Fruit fly (Drosophila melanogaster): ENCODE results near the gene CG33169.

CG33169 gene

dm6 chr3L:22871845-22872361 is 8.2 kb downstream of the CG33169 start, which contains the start of the genes CG11109 and Arf1:
CG11109 (plus strand) TSS chr3L:22872200.
Arf1 (minus strand) TSS chr3L:22872231.
- TF ChIP-seq crp (GFP tag; optimal IDR thresholded peaks at IDR 0.05) = peak in 1 of 2 experiments; percentile 43
- TF ChIP-seq CG34422 (GFP tag; IDR thresholded peaks at IDR 0.05) = 0 out of 3 replicates have a peak, but pooled peaks have one; percentile 22
- TF ChIP-seq Bgb (GFP tag; IDR thresholded peaks at IDR 0.05; ENCODE audit: partially characterized antibody) = peak; percentile 85
- TF ChIP-seq CG18476 (GFP tag; optimal IDR thresholded peaks at IDR 0.05) = no peak
- peak; percentile 58 for TF ChIP-seq CG4617 (GFP tag; optimal IDR thresholded peaks at IDR 0.05; ENCODE audit: borderline replicate concordance)
- TF ChIP-seq klu (GFP tag; IDR thresholded peaks at IDR 0.05) = no peak
- peak; percentile 85 for TF ChIP-seq Sry-δ (GFP tag; optimal IDR thresholded peaks at IDR 0.05)
- TF ChIP-seq vvl (GFP tag; IDR thresholded peaks at IDR 0.05) = 0 out of 2 replicates have a peak, but pooled peaks have one; percentile 10
- peak; percentile 64 for TF ChIP-seq CG14710 (tag; optimal IDR thresholded peaks at IDR 0.05)
- TF ChIP-seq CG1832 (GFP tag; optimal IDR thresholded peaks at IDR 0.05) = peak; percentile 67
- TF ChIP-seq HLH4C (GFP tag; IDR thresholded peaks at IDR 0.05; ENCODE audit: partially characterized antibody) = peak; percentile 59; the same call in 2 of the 3 replicates
- TF ChIP-seq hb (GFP tag; IDR thresholded peaks at IDR 0.05; ENCODE audit: partially characterized antibody) = peak; percentile 7; the same call in 1 of the 3 replicates
- no peak for TF ChIP-seq CG4360 (GFP tag; IDR thresholded peaks at IDR 0.05)
- peak; percentile 1 for TF ChIP-seq D19A (tag; optimal IDR thresholded peaks at IDR 0.05)
- TF ChIP-seq phol (tag; optimal IDR thresholded peaks at IDR 0.05) = peak; percentile 6
- no peak for TF ChIP-seq insv (GFP tag; optimal IDR thresholded peaks at IDR 0.05)
- no peak for TF ChIP-seq kni (GFP tag; optimal IDR thresholded peaks at IDR 0.05)
- TF ChIP-seq gsb-n (tag; optimal IDR thresholded peaks at IDR 0.05) = no peak
- no peak for TF ChIP-seq h (optimal IDR thresholded peaks at IDR 0.05)
- TF ChIP-seq BEAF-32 (GFP tag; optimal IDR thresholded peaks at IDR 0.05) = peak; percentile 76
- no peak for TF ChIP-seq Lim3 (GFP tag; IDR thresholded peaks at IDR 0.05)
- TF ChIP-seq GATAe (GFP tag; conservative IDR thresholded peaks at IDR 0.05) = no peak
- peak; percentile 49 for TF ChIP-seq CG16813 (GFP tag; IDR thresholded peaks at IDR 0.05; ENCODE audit: partially characterized antibody)
- peak; percentile 2 for TF ChIP-seq CG9797 (GFP tag; optimal IDR thresholded peaks at IDR 0.05)
- TF ChIP-seq CG10321 (GFP tag; IDR thresholded peaks at IDR 0.05) = peak; percentile 93
- TF ChIP-seq CG12659 (GFP tag; optimal IDR thresholded peaks at IDR 0.05) = peak; percentile 63
- peak; percentile 42 for TF ChIP-seq CG12299 (tag; optimal IDR thresholded peaks at IDR 0.05)
- no peak for TF ChIP-seq pita (GFP tag; optimal IDR thresholded peaks at IDR 0.05)
- TF ChIP-seq Neu2 (GFP tag; optimal IDR thresholded peaks at IDR 0.05; ENCODE audit: borderline replicate concordance) = no peak
- TF ChIP-seq wek (GFP tag; optimal IDR thresholded peaks at IDR 0.05) = no peak
- TF ChIP-seq CG10979 (tag; optimal IDR thresholded peaks at IDR 0.05) = peak; percentile 3
- TF ChIP-seq CG15011 (GFP tag; optimal IDR thresholded peaks at IDR 0.05) = no peak
- peak; percentile 13 for TF ChIP-seq sna (GFP tag; IDR thresholded peaks at IDR 0.05; ENCODE audit: partially characterized antibody)
- peak; percentile 59 for TF ChIP-seq vnd (GFP tag; IDR thresholded peaks at IDR 0.05; ENCODE audit: partially characterized antibody)
- TF ChIP-seq nom (GFP tag; optimal IDR thresholded peaks at IDR 0.05) = peak; percentile 12
- TF ChIP-seq tio (GFP tag; optimal IDR thresholded peaks at IDR 0.05) = no peak
- TF ChIP-seq CG2889 (GFP tag; IDR thresholded peaks at IDR 0.05) = no peak
- TF ChIP-seq ro (GFP tag; IDR thresholded peaks at IDR 0.05) = no peak
- TF ChIP-seq jing (GFP tag; optimal IDR thresholded peaks at IDR 0.05) = no peak
- TF ChIP-seq CG6854 (GFP tag; optimal IDR thresholded peaks at IDR 0.05) = no peak
- peak; percentile 44 for TF ChIP-seq her (GFP tag; optimal IDR thresholded peaks at IDR 0.05)
- TF ChIP-seq CG3995 (GFP tag; optimal IDR thresholded peaks at IDR 0.05) = peak; percentile 83
- no peak for TF ChIP-seq sd (tag; optimal IDR thresholded peaks at IDR 0.05)
- peak; percentile 32 for TF ChIP-seq CG17186 (GFP tag; optimal IDR thresholded peaks at IDR 0.05)
- TF ChIP-seq Sin3A (optimal IDR thresholded peaks at IDR 0.05) = peak; percentile 27
- TF ChIP-seq zen2 (GFP tag; IDR thresholded peaks at IDR 0.05; ENCODE audit: partially characterized antibody) = peak; percentile 61
- no peak for TF ChIP-seq Hey (tag; optimal IDR thresholded peaks at IDR 0.05)
- TF ChIP-seq MESR4 (GFP tag; optimal IDR thresholded peaks at IDR 0.05) = peak; percentile 70
- TF ChIP-seq onecut (GFP tag; IDR thresholded peaks at IDR 0.05) = peak; percentile 27; the same call in 1 of the 2 replicates
